Worm (Caenorhabditis elegans) whole organism, L3 larva: Measurements from ENCODE around the gene C41G11.1.

Source experiments
- nfya-1 ChIP-seq: sonication (generic microtip); optimal IDR thresholded peaks from 2 replicates; lab custom pipeline; 2017; ENCODE audit warnings: missing genetic modification characterization, mild to moderate bottlenecking, missing compliant biosample characterization, antibody characterized with exemption, moderate library complexity; ENCODE audit not compliant: insufficient read depth
- snpc-4 ChIP-seq: fragments of 150-350 bp; optimal IDR thresholded peaks from 2 replicates; lab custom pipeline; 2014; ENCODE audit warnings: missing biosample characterization, missing genetic modification characterization

- TF ChIP-seq nfya-1 (tag; lab: Kevin White, UChicago) (no peak), snpc-4 (tag; lab: Kevin White, UChicago) (no peak)
Observed at ce11 chrX:5743209-5743608, 23.2 kb upstream of the C41G11.1 start, which contains the start of gene gnrr-4.
